Worm (Caenorhabditis elegans) whole organism, early embryonic: ENCODE results near the gene acdh-7.

Source experiments
- B0310.2 ChIP-seq: sonication (generic microtip); optimal IDR thresholded peaks from 2 replicates; lab custom pipeline; 2016; ENCODE audit warnings: mild to moderate bottlenecking, missing genetic modification characterization, missing compliant biosample characterization
- F13C5.2 ChIP-seq: sonication (generic microtip); optimal IDR thresholded peaks from 2 replicates; lab custom pipeline; 2017; ENCODE audit warnings: mild to moderate bottlenecking, missing genetic modification characterization, inconsistent platforms, missing compliant biosample characterization
- aly-1 ChIP-seq: sonication (generic microtip); optimal IDR thresholded peaks from 2 replicates; lab custom pipeline; 2016; ENCODE audit warnings: missing genetic modification characterization, missing compliant biosample characterization
- ama-1 ChIP-seq: fragments of 150-350 bp; optimal IDR thresholded peaks from 2 replicates; lab custom pipeline; 2014
- ceh-13 ChIP-seq: fragments of 200-800 bp; sonication (Bioruptor generic); optimal IDR thresholded peaks from 2 replicates; lab custom pipeline; 2018; ENCODE audit warnings: mild to moderate bottlenecking, missing genetic modification characterization, missing compliant biosample characterization
- ceh-36 ChIP-seq: sonication (generic microtip); optimal IDR thresholded peaks from 2 replicates; lab custom pipeline; 2016; ENCODE audit warnings: missing genetic modification characterization, inconsistent platforms, missing compliant biosample characterization
- ets-7 ChIP-seq: sonication (generic microtip); optimal IDR thresholded peaks from 2 replicates; lab custom pipeline; 2016; ENCODE audit warnings: missing genotype, missing genetic modification characterization, missing compliant biosample characterization
- flt-1 ChIP-seq: fragments of 200-800 bp; sonication (Bioruptor generic); IDR thresholded peaks from 2 replicates; pipeline ENCODE4 v1.3.6; 2022; ENCODE audit warnings: missing genetic modification characterization, missing compliant biosample characterization
- hmbx-1 ChIP-seq: sonication (generic microtip); optimal IDR thresholded peaks from 2 replicates; lab custom pipeline; 2016; ENCODE audit warnings: mild to moderate bottlenecking, missing genetic modification characterization, missing compliant biosample characterization
- hmg-4 ChIP-seq: fragments of 200-800 bp; sonication (Bioruptor generic); optimal IDR thresholded peaks from 2 replicates; lab custom pipeline; 2018; ENCODE audit warnings: mild to moderate bottlenecking, missing genetic modification characterization, missing compliant biosample characterization
- hnd-1 ChIP-seq: sonication (generic microtip); optimal IDR thresholded peaks from 2 replicates; lab custom pipeline; 2016; ENCODE audit warnings: missing genetic modification characterization, missing compliant biosample characterization
- pes-1 ChIP-seq: fragments of 200-800 bp; sonication (Bioruptor generic); IDR thresholded peaks from 2 replicates; pipeline ENCODE4 v1.3.6; 2022; ENCODE audit warnings: missing genetic modification reagents, missing genetic modification characterization, missing compliant biosample characterization
- scrt-1 ChIP-seq: fragments of 200-800 bp; sonication (Bioruptor generic); IDR thresholded peaks from 2 replicates; pipeline ENCODE4 v1.3.6; 2022; ENCODE audit warnings: missing genetic modification characterization, missing compliant biosample characterization
- sea-1 ChIP-seq: fragments of 200-800 bp; sonication (Bioruptor generic); conservative IDR thresholded peaks from 2 replicates; pipeline ENCODE4 v1.3.6; 2022; ENCODE audit warnings: missing genetic modification characterization, missing compliant biosample characterization
- tbx-11 ChIP-seq: fragments of 200-800 bp; sonication (Bioruptor generic); IDR thresholded peaks from 2 replicates; pipeline ENCODE4 v1.3.6; 2022; ENCODE audit warnings: missing genetic modification characterization, missing compliant biosample characterization
- tbx-37 ChIP-seq: fragments of 200-800 bp; sonication (Bioruptor generic); conservative IDR thresholded peaks from 2 replicates; pipeline ENCODE4 v1.3.6; 2022; ENCODE audit warnings: missing genetic modification reagents, missing genetic modification characterization, missing compliant biosample characterization
- tra-4 ChIP-seq: sonication (generic microtip); optimal IDR thresholded peaks from 2 replicates; lab custom pipeline; 2017; ENCODE audit warnings: missing genetic modification characterization, missing compliant biosample characterization

The acdh-7 gene

ce11 chrX:17230108-17230507 is 13.2 kb upstream of the acdh-7 start, which contains the start of gene T25G12.6:
Gene T25G12.6 (minus strand): TSS chrX:17230208.
- TF ChIP-seq ceh-36 (tag; lab: Kevin White, UChicago) (no peak), tbx-37 (GFP tag; lab: Robert Waterston, UW) (no peak), F13C5.2 (tag; lab: Kevin White, UChicago) (no peak), hnd-1 (tag; lab: Kevin White, UChicago) (no peak), B0310.2 (no peak), ets-7 (no peak), hmg-4 (no peak), sea-1 (GFP tag; lab: Robert Waterston, UW) (no peak), flt-1 (no peak), scrt-1 (GFP tag; lab: Robert Waterston, UW) (no peak), hmbx-1 (tag; lab: Kevin White, UChicago) (no peak)

- TF ChIP-seq hmbx-1 (tag; lab: Kevin White, UChicago), result no peak
- no peak for TF ChIP-seq sea-1 (GFP tag; lab: Robert Waterston, UW)
- no peak for TF ChIP-seq ceh-36 (tag; lab: Kevin White, UChicago)
- TF ChIP-seq ama-1 (lab: Kevin White, UChicago), result no peak
- no peak for TF ChIP-seq aly-1 (tag; lab: Kevin White, UChicago)
- TF ChIP-seq tbx-11 (GFP tag; lab: Robert Waterston, UW), result no peak
- TF ChIP-seq tbx-37 (GFP tag; lab: Robert Waterston, UW), result no peak
- no peak for TF ChIP-seq ceh-13 (GFP tag; lab: Kevin White, UChicago)
- TF ChIP-seq scrt-1 (GFP tag; lab: Robert Waterston, UW), result no peak
- no peak for TF ChIP-seq hmg-4
- no peak for TF ChIP-seq flt-1
- no peak for TF ChIP-seq B0310.2
- no peak for TF ChIP-seq F13C5.2 (tag; lab: Kevin White, UChicago)
- TF ChIP-seq tra-4 (tag; lab: Kevin White, UChicago), result no peak
- no peak for TF ChIP-seq ets-7
- no peak for TF ChIP-seq pes-1
Observed at ce11 chrX:17227376-17227775, 10.5 kb upstream of the acdh-7 start.

- TF ChIP-seq hmbx-1 (tag; lab: Kevin White, UChicago) (no peak), hmg-4 (peak; percentile 58)
Observed at ce11 chrX:17221873-17222525, 5.1 kb upstream of the acdh-7 start, which contains the start of gene rab-6.2. Gene rab-6.2 (plus strand): TSS chrX:17222475.

ce11 chrX:17216178-17216577 is 727 bp downstream of the acdh-7 start:
- no peak for TF ChIP-seq sea-1 (GFP tag; lab: Robert Waterston, UW)
- no peak for TF ChIP-seq tbx-37 (GFP tag; lab: Robert Waterston, UW)

ce11 chrX:17215753-17216152 is 1.2 kb downstream of the acdh-7 start:
- TF ChIP-seq ceh-13 (GFP tag; lab: Kevin White, UChicago) (no peak), aly-1 (tag; lab: Kevin White, UChicago) (no peak)

ce11 chrX:17214803-17215202 is 2.1 kb downstream of the acdh-7 start, which contains the start of gene acdh-10:
Gene acdh-10 (minus strand): TSS chrX:17214903.
- TF ChIP-seq aly-1 (tag; lab: Kevin White, UChicago) (no peak), flt-1 (no peak), hmg-4 (no peak), F13C5.2 (tag; lab: Kevin White, UChicago) (no peak), B0310.2 (no peak), hnd-1 (tag; lab: Kevin White, UChicago) (no peak), hmbx-1 (tag; lab: Kevin White, UChicago) (no peak), tbx-11 (GFP tag; lab: Robert Waterston, UW) (no peak), ceh-13 (GFP tag; lab: Kevin White, UChicago) (no peak), ama-1 (lab: Kevin White, UChicago) (no peak)

- TF ChIP-seq scrt-1 (GFP tag; lab: Robert Waterston, UW) (no peak), F13C5.2 (tag; lab: Kevin White, UChicago) (no peak)
Observed at ce11 chrX:17211513-17211912, 5.4 kb downstream of the acdh-7 start.

- TF ChIP-seq tra-4 (tag; lab: Kevin White, UChicago) (no peak), tbx-37 (GFP tag; lab: Robert Waterston, UW) (no peak), aly-1 (tag; lab: Kevin White, UChicago) (no peak), ceh-13 (GFP tag; lab: Kevin White, UChicago) (no peak), ceh-36 (tag; lab: Kevin White, UChicago) (no peak), tbx-11 (GFP tag; lab: Robert Waterston, UW) (no peak), sea-1 (GFP tag; lab: Robert Waterston, UW) (no peak), ets-7 (no peak), flt-1 (no peak), B0310.2 (no peak), hnd-1 (tag; lab: Kevin White, UChicago) (no peak), hmg-4 (no peak), pes-1 (no peak), hmbx-1 (tag; lab: Kevin White, UChicago) (no peak), scrt-1 (GFP tag; lab: Robert Waterston, UW) (no peak), F13C5.2 (tag; lab: Kevin White, UChicago) (no peak), ama-1 (lab: Kevin White, UChicago) (no peak)
Observed at ce11 chrX:17209265-17209664, 7.6 kb downstream of the acdh-7 start, which contains the start of gene T08G2.2. Gene T08G2.2 (minus strand): TSS chrX:17209365.
